Fruit fly (Drosophila melanogaster): ENCODE measurements around the gene MESR3.

Gene MESR3

DNA sequence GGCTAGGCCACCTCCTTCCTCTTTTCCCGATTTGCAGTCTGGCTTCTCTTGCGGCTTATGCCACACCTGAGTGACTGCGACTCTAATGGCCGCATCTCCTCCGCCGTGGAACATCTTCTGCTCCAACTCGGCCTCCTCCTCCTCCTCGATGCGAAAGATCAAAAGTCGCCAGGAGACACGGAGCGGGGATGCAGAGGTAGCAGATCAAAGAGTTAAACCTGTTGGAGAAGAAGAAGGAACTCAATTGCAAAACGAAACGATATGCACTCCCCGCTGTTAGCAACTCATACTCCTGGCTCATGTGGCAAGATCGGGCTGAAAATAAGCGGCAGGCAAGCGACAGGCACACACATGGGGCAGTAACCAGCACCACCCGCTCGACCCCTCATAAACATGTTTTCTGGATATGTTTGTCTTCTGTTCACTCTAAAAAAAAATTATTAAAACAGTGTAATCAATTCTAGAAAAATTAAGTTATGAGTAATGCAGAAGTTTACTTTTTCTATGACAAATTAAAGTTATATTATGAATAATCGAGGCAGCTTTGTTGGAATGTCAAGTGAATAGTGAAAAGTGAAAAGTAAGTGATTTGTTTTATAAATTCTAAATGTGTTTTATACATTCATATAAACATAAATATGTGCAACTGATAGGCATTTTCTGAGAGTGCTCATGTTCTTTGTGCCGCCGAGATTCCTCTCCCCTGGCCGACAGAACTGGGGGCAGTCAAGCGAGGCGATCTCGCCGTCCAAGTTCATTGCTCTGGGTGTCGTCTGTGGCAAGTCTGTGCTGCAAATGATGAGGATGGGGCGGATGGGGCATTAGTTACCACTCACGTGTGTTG lies 47.9 kb downstream of the MESR3 start:
- TF ChIP-seq pan (optimal IDR thresholded peaks at IDR 0.05) (no peak), EcR (GFP tag; optimal IDR thresholded peaks at IDR 0.05) (peak in 1 of 2 experiments; percentile 82)

DNA sequence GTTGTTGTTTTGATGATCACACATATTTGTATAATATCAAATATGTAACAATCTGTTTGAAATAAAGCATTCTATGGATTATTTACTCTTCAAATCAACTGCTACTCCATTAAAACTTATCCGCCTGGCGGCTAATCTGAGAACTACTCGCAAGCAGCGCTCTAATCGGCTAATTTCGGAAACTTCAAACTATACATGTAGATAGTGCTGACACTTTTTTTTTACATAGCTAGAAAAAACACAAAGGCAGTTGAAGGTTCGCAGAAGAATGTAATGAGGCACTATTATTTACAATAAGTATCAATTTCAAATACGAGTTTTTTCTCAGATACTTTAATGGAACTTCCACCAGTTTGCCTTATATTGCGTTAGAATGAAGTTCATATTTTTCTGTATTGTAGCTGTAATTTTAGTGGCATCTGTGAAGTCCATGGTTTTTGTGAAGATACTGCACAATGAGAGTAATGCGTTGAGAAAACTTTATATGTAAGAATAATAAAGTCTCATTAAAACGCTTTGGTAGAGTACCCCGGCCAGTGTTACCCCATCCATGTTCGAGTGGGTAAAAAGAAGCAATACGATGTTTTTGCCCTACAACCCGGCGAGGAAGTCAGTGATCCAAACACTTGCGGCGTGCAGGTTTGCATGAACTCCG lies 49.0 kb downstream of the MESR3 start:
- no peak for TF ChIP-seq psq (optimal IDR thresholded peaks at IDR 0.05)
- TF ChIP-seq pan (optimal IDR thresholded peaks at IDR 0.05) = peak; percentile 26

DNA sequence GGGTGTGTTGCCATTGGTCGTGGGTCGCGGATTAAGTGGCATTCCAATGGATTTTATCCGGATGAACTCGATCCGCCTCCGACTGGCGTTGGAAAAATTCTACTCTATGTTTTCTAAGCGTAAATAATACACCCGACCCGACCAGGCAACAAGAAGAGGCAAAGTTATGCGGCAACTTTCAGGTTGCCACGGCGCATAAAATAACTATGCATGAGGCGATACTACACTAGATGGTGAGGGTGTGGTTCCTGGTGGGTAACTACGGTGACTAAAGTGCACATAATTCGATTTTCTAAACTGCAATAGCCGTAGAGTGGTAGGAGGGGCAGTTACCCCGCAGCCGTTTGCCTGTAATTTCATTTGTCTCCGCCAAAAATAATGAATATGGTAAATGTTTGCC lies 54.1 kb downstream of the MESR3 start, which contains the start of gene CG43338:
Gene CG43338, minus strand, starts transcription at position 101 of the 400 bp plus-strand sequence.
- TF ChIP-seq usp (GFP tag; optimal IDR thresholded peaks at IDR 0.05) (no peak), pan (optimal IDR thresholded peaks at IDR 0.05) (no peak), Dll (optimal IDR thresholded peaks at IDR 0.05) (no peak), psq (optimal IDR thresholded peaks at IDR 0.05) (no peak), CG8478 (optimal IDR thresholded peaks at IDR 0.05) (no peak), EcR (GFP tag; optimal IDR thresholded peaks at IDR 0.05) (no peak)

DNA sequence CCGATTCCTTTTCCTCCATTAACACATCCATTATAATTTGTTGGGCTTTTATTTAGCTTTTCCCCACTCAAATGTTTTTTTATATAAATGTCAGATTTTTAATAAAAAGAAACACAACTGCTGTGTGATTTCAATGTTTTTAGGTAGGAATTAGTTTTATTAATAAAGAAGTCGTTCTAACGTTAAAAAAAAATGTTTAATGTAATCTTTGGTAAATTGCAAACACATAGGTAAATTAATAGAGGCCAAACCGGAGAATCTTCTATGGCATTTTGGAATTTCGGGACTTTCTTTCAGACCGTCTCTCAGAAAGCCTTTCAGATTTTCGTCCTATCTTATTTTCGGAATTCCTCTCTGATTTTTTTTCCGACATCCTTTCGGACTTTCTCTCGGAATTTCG lies 56.1 kb downstream of the MESR3 start, which contains the start of gene CG43339:
Gene CG43339, minus strand, starts transcription at position 101 of the 400 bp plus-strand sequence.
- TF ChIP-seq Dll (optimal IDR thresholded peaks at IDR 0.05) (no peak), psq (optimal IDR thresholded peaks at IDR 0.05) (no peak)

DNA sequence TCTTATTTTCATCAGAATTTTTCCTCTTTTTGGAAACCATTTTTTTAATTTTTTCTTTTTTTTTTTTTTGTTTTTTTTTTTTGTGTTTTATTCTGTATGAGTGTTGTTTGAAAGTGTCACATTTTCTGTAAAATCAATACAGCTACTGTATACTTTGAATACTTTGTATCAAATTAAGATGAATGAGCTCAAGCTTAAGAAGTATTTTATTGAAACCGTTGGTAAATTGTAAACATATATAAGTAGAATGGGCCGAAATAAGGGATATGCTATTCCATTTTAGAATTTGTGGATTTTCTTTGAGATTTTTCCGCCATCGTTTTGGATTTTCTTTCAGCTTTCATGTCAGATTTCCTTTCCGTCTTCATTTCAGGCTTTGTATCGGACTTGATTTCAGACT lies 57.9 kb downstream of the MESR3 start, which contains the start of gene Mst36Fb:
Gene Mst36Fb, minus strand, starts transcription at position 101 of the 400 bp plus-strand sequence.
- TF ChIP-seq EcR (GFP tag; optimal IDR thresholded peaks at IDR 0.05) (no peak), CG8478 (optimal IDR thresholded peaks at IDR 0.05) (no peak), psq (optimal IDR thresholded peaks at IDR 0.05) (no peak), pan (optimal IDR thresholded peaks at IDR 0.05) (no peak), usp (GFP tag; optimal IDR thresholded peaks at IDR 0.05) (no peak), Dll (optimal IDR thresholded peaks at IDR 0.05) (no peak)

DNA sequence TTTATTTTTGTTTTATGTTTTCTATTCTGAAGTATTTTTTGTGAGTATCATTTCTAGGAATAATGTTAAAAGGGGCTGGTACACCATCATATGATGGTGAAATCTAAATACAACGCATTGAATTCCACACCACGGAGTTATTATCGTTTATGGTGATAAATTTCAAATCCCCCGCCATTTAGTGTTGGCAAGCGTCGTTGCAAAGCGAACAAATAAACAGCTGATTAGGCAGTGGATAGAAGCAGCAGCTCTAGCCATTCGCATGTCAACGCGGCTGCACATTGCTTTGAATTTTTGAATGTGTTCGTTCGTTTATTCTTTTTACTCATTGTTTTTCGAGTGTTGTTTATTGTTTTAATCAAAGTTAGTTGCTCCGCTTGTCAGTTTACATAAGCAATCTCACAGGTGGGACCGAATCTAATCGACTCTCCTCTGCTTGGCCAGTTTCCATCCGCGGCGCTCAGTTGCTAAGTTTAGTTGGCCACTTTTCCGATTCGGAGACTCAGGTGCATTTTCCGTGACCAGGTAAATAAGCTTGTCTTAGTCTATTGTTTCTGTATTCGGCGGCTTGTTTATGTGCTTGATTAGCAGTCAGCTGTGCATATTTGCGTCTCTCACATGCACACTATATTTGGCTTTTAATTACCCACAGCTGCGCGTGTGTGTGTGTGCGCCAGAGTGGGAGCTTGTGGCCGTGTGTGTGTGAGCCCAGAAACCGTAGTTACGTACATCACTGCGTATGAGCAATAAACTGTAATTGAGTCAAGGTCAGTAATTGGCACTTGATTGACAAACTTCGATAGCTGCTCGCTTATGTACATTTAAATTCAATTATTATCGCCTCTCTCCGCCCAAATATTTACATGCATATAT lies 60.1 kb downstream of the MESR3 start, which contains the start of the genes Mst36Fa and CG31751:
Gene Mst36Fa, minus strand, starts transcription at position 51 of the 873 bp plus-strand sequence.
Gene CG31751, plus strand, starts transcription at position 274 of the 873 bp plus-strand sequence.
- no peak for TF ChIP-seq EcR (GFP tag; optimal IDR thresholded peaks at IDR 0.05)
- no peak for TF ChIP-seq pan (optimal IDR thresholded peaks at IDR 0.05)
- no peak for TF ChIP-seq usp (GFP tag; optimal IDR thresholded peaks at IDR 0.05)
- TF ChIP-seq Dll (optimal IDR thresholded peaks at IDR 0.05) = no peak
- no peak for TF ChIP-seq psq (optimal IDR thresholded peaks at IDR 0.05)
- TF ChIP-seq CG8478 (optimal IDR thresholded peaks at IDR 0.05) = no peak

DNA sequence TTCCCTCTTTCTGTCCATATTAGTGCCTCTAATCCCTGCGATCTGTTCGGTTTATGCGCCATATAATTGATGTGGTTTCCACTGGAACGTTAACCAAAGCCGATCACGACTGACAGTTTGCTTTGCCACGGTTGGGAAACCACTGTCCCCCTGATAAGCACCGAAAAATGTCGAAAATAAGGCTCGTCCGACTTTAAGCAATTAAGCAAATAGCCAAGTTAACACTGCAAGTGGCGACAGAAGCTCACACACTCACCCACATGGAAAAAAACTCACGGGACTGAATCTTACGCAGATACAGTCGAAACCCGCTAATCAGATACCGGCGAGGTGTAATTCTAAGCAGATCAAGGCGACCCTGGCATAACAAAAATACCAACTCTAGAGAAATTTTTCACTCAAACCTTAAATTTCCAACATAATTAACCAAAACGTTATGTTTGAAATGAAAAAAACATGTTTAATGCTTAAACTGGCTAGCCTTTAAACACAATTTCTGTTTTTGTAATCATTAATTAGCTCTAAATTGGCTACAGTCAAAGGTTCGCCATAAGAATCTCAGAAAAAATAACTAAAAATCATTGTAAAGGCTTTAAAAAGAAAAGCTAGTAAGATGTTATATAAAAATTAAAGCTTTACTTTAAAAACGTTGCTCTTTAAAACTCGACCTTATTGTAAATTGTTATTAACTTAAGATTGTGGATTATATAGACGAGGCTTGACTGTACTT lies 61.0 kb downstream of the MESR3 start:
- TF ChIP-seq EcR (GFP tag; optimal IDR thresholded peaks at IDR 0.05) = no peak

DNA sequence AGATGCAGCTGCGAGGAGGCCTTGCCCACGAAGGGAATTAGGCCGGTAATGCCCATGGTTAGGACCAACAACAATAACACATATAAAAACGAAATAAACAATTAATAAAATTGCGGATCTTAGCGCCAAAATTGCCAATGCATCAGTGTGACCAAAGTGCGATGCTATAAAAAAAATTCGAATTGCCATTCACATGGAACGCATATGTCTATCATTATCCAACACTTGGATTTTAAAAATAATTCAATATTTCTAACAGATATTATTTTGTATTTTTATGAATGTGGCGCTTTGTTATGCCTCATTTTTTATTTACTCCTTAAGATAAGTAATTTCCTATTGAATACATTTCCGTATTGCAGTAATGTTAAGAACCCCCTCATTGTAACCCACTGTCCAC lies 64.8 kb downstream of the MESR3 start, which contains the start of gene tos:
Gene tos, minus strand, starts transcription at position 173 of the 400 bp plus-strand sequence.
- TF ChIP-seq psq (optimal IDR thresholded peaks at IDR 0.05) (no peak), usp (GFP tag; optimal IDR thresholded peaks at IDR 0.05) (no peak), EcR (GFP tag; optimal IDR thresholded peaks at IDR 0.05) (no peak), CG8478 (optimal IDR thresholded peaks at IDR 0.05) (no peak), pan (optimal IDR thresholded peaks at IDR 0.05) (no peak), Dll (optimal IDR thresholded peaks at IDR 0.05) (no peak)

DNA sequence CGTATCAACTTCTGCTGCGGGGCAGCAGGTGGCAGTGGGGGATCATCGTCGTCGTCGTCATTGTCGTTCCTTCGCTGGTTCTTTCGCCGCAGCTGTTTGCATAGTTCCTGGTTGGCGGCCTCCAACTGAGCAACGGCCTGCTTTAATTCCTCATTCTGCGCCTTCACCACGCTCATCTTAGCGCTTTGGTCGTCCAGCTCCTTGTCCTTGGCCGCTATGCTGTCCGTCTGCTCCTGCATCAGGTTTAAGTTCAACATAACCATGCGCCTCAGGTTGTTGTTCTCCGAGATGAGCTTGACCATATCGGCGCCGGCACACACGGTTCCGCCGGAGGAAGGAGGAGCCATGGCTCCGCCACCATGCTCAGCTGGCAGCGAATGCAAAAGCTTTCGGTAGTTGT lies 70.8 kb downstream of the MESR3 start:
- TF ChIP-seq EcR (GFP tag; optimal IDR thresholded peaks at IDR 0.05) (no peak), CG8478 (optimal IDR thresholded peaks at IDR 0.05) (no peak), Dll (optimal IDR thresholded peaks at IDR 0.05) (no peak), pan (optimal IDR thresholded peaks at IDR 0.05) (no peak), psq (optimal IDR thresholded peaks at IDR 0.05) (no peak), usp (GFP tag; optimal IDR thresholded peaks at IDR 0.05) (no peak)

DNA sequence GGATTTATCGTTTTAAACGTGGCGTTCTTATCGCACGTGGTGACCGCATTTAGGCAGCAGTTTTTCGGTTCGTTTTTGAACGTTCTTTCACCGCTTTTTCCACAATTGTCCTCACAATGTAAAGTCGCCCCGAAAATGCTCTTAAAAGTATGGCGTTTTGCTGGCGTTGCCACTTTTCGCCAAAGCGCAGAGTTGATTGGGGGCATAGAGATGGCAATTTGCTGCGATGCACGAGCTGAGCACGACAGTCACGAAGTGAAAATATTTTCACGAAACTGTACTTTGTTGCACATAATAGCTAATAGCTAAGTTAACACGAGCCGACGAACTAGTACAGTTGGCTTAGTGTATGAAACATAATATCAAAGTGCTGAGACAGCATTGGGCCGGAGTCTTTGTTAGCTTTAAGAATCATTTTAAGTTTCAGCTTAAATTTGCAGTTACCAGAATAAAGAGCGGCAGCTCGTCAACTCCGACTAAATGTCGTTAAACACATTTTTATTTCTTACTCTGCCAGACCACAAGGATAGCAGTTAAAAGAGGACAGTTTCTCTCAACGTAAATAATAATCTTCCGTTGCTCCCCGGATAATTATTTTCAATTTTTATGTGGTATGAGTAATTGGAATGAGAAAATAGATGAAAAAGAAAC lies 71.7 kb downstream of the MESR3 start, which contains the start of gene msl-1:
Gene msl-1, minus strand, starts transcription at position 155 of the 651 bp plus-strand sequence.
- TF ChIP-seq pan (optimal IDR thresholded peaks at IDR 0.05) (no peak), usp (GFP tag; optimal IDR thresholded peaks at IDR 0.05) (no peak)

DNA sequence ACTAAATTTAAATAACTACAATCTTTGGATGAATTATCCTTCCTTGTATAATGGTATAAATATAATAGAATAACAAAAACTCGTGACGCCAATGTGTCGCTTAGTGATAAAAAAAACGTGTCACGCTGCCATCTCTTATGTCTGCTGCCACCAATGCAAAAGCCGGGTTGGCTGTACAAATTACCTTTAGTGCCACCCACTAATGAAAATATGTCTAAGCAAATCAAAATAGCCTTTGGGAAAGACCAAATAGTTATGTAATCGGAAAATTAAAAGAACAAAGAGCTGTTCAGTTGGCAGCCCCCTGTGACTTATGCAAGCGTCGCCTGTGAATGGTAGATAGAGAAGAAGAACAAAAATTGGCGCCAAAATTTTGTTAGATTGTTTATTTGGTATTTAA lies 72.3 kb downstream of the MESR3 start, which contains the start of gene CG10336:
Gene CG10336, plus strand, starts transcription at position 153 of the 400 bp plus-strand sequence.
- no peak for TF ChIP-seq usp (GFP tag; optimal IDR thresholded peaks at IDR 0.05)
- TF ChIP-seq CG8478 (optimal IDR thresholded peaks at IDR 0.05) = no peak
- no peak for TF ChIP-seq pan (optimal IDR thresholded peaks at IDR 0.05)
- TF ChIP-seq EcR (GFP tag; optimal IDR thresholded peaks at IDR 0.05) = no peak
- no peak for TF ChIP-seq Dll (optimal IDR thresholded peaks at IDR 0.05)
- no peak for TF ChIP-seq psq (optimal IDR thresholded peaks at IDR 0.05)
